Worm (Caenorhabditis elegans) whole organism, L2 larva: Measurements from ENCODE around the gene F08C6.18.

Experiments used
- C34F6.9 ChIP-seq: fragments of 150-350 bp; optimal IDR thresholded peaks from 2 replicates; lab custom pipeline; 2014; ENCODE audit warnings: missing biosample characterization, missing genetic modification characterization
- F13H6.1 ChIP-seq: sonication (generic microtip); optimal IDR thresholded peaks from 2 replicates; lab custom pipeline; 2016; ENCODE audit warnings: missing genetic modification characterization, missing compliant biosample characterization
- R02D3.7 ChIP-seq: fragments of 150-350 bp; optimal IDR thresholded peaks from 2 replicates; lab custom pipeline; 2014; ENCODE audit warnings: missing biosample characterization, missing genetic modification characterization
- Y55F3AM.14 ChIP-seq: fragments of 200-800 bp; sonication (Bioruptor generic); optimal IDR thresholded peaks from 2 replicates; lab custom pipeline; 2018; ENCODE audit warnings: mild to moderate bottlenecking, missing genetic modification characterization, missing compliant biosample characterization
- ZK546.5 ChIP-seq: sonication (generic microtip); optimal IDR thresholded peaks from 2 replicates; lab custom pipeline; 2017; ENCODE audit warnings: missing biosample characterization, missing genetic modification characterization
- alr-1 ChIP-seq: fragments of 150-350 bp; optimal IDR thresholded peaks from 2 replicates; lab custom pipeline; 2014; ENCODE audit warnings: missing biosample characterization, missing genetic modification characterization
- aly-2 ChIP-seq: fragments of 150-350 bp; optimal IDR thresholded peaks from 2 replicates; lab custom pipeline; 2014; ENCODE audit warnings: missing biosample characterization, missing genetic modification characterization
- ama-1 ChIP-seq: fragments of 150-350 bp; optimal IDR thresholded peaks from 2 replicates; lab custom pipeline; 2018; ENCODE audit warnings: inconsistent platforms
- blmp-1 ChIP-seq: sonication (generic microtip); optimal IDR thresholded peaks from 2 replicates; lab custom pipeline; 2017; ENCODE audit warnings: missing genetic modification characterization, mild to moderate bottlenecking, missing compliant biosample characterization, antibody characterized with exemption, moderate library complexity; ENCODE audit not compliant: insufficient read depth
- ceh-16 ChIP-seq: fragments of 150-350 bp; optimal IDR thresholded peaks from 2 replicates; lab custom pipeline; 2014; ENCODE audit warnings: missing biosample characterization, missing genetic modification characterization
- ceh-82 ChIP-seq: fragments of 150-350 bp; optimal IDR thresholded peaks from 2 replicates; lab custom pipeline; 2014; ENCODE audit warnings: missing biosample characterization, missing genetic modification characterization
- crh-2 ChIP-seq: sonication (generic microtip); optimal IDR thresholded peaks from 2 replicates; lab custom pipeline; 2017; ENCODE audit warnings: missing biosample characterization, missing genetic modification characterization
- dmd-4 ChIP-seq: sonication (generic microtip); optimal IDR thresholded peaks from 2 replicates; lab custom pipeline; 2017; ENCODE audit warnings: missing biosample characterization, missing genetic modification characterization
- egl-27 ChIP-seq: sonication (generic microtip); optimal IDR thresholded peaks from 3 replicates; lab custom pipeline; 2017; ENCODE audit warnings: missing biosample characterization, missing genetic modification reagents, missing genetic modification characterization
- elt-1 ChIP-seq: fragments of 150-350 bp; optimal IDR thresholded peaks from 2 replicates; lab custom pipeline; 2014; ENCODE audit warnings: missing biosample characterization, missing genetic modification characterization
- elt-3 ChIP-seq: sonication (generic microtip); optimal IDR thresholded peaks from 2 replicates; lab custom pipeline; 2017; ENCODE audit warnings: missing biosample characterization, missing genetic modification characterization
- fos-1 ChIP-seq: fragments of 150-350 bp; optimal IDR thresholded peaks from 2 replicates; lab custom pipeline; 2014; ENCODE audit warnings: missing biosample characterization, missing genetic modification characterization
- gmeb-1 ChIP-seq: fragments of 150-350 bp; optimal IDR thresholded peaks from 2 replicates; lab custom pipeline; 2014; ENCODE audit warnings: missing biosample characterization, missing genetic modification characterization
- lin-11 ChIP-seq: fragments of 150-350 bp; sonication (generic microtip); optimal IDR thresholded peaks from 2 replicates; lab custom pipeline; 2014; ENCODE audit warnings: missing biosample characterization, missing genetic modification characterization, inconsistent platforms, mixed read lengths
- lin-13 ChIP-seq: fragments of 150-350 bp; optimal IDR thresholded peaks from 2 replicates; lab custom pipeline; 2014; ENCODE audit warnings: missing biosample characterization, missing genetic modification reagents, missing genetic modification characterization
- lin-39 ChIP-seq: fragments of 150-350 bp; optimal IDR thresholded peaks from 2 replicates; lab custom pipeline; 2014; ENCODE audit warnings: missing biosample characterization, missing genetic modification reagents, missing genetic modification characterization
- lsy-2 ChIP-seq, 2 experiments: fragments of 150-350 bp in 1 of 2; sonication (generic microtip) in 1 of 2; optimal IDR thresholded peaks; 2 replicates each; lab custom pipeline; 2014 to 2017; ENCODE audit warnings: missing biosample characterization in 2 of 2, missing genetic modification characterization in 2 of 2
- mab-5 ChIP-seq: fragments of 150-350 bp; optimal IDR thresholded peaks from 2 replicates; lab custom pipeline; 2014; ENCODE audit warnings: missing biosample characterization, missing genetic modification characterization
- mbf-1 ChIP-seq: sonication (generic microtip); optimal IDR thresholded peaks from 2 replicates; lab custom pipeline; 2017; ENCODE audit warnings: missing biosample characterization, missing genetic modification characterization
- mdl-1 ChIP-seq, 2 experiments: fragments of 150-350 bp in 1 of 2; sonication (generic microtip) in 1 of 2; optimal IDR thresholded peaks; 2 replicates each; lab custom pipeline; 2017; ENCODE audit warnings: missing biosample characterization in 2 of 2, missing genetic modification characterization in 2 of 2
- nhr-10 ChIP-seq: sonication (generic microtip); optimal IDR thresholded peaks from 2 replicates; lab custom pipeline; 2017; ENCODE audit warnings: missing biosample characterization, missing genetic modification characterization
- nhr-11 ChIP-seq: fragments of 150-350 bp; optimal IDR thresholded peaks from 2 replicates; lab custom pipeline; 2014; ENCODE audit warnings: missing biosample characterization, missing genetic modification characterization
- nhr-12 ChIP-seq: fragments of 150-350 bp; optimal IDR thresholded peaks from 2 replicates; lab custom pipeline; 2014; ENCODE audit warnings: missing biosample characterization, missing genetic modification characterization
- nhr-129 ChIP-seq: fragments of 150-350 bp; optimal IDR thresholded peaks from 2 replicates; lab custom pipeline; 2014; ENCODE audit warnings: missing biosample characterization, missing genetic modification characterization
- nhr-21 ChIP-seq: fragments of 150-350 bp; optimal IDR thresholded peaks from 2 replicates; lab custom pipeline; 2014; ENCODE audit warnings: missing biosample characterization, missing genetic modification characterization
- nhr-23 ChIP-seq: fragments of 150-350 bp; optimal IDR thresholded peaks from 2 replicates; lab custom pipeline; 2014; ENCODE audit warnings: missing biosample characterization, missing genetic modification reagents, missing genetic modification characterization
- nhr-237 ChIP-seq: fragments of 150-350 bp; optimal IDR thresholded peaks from 2 replicates; lab custom pipeline; 2014; ENCODE audit warnings: missing biosample characterization, missing genetic modification characterization
- nhr-25 ChIP-seq: fragments of 150-350 bp; sonication (generic microtip); optimal IDR thresholded peaks from 3 replicates; lab custom pipeline; 2014; ENCODE audit warnings: missing biosample characterization, missing genetic modification characterization
- nhr-6 ChIP-seq: fragments of 150-350 bp; optimal IDR thresholded peaks from 2 replicates; lab custom pipeline; 2014; ENCODE audit warnings: missing biosample characterization, missing genetic modification characterization
- nhr-77 ChIP-seq: fragments of 150-350 bp; optimal IDR thresholded peaks from 2 replicates; lab custom pipeline; 2014; ENCODE audit warnings: missing biosample characterization, missing genetic modification characterization
- peb-1 ChIP-seq: fragments of 150-350 bp; optimal IDR thresholded peaks from 2 replicates; lab custom pipeline; 2014; ENCODE audit warnings: missing biosample characterization, missing genetic modification characterization
- sem-4 ChIP-seq: fragments of 150-350 bp; optimal IDR thresholded peaks from 2 replicates; lab custom pipeline; 2014; ENCODE audit warnings: missing biosample characterization, missing genetic modification reagents, missing genetic modification characterization
- skn-1 ChIP-seq: sonication (generic microtip); optimal IDR thresholded peaks from 2 replicates; lab custom pipeline; 2017; ENCODE audit warnings: missing biosample characterization, missing genetic modification characterization
- sma-3 ChIP-seq: sonication (generic microtip); optimal IDR thresholded peaks from 2 replicates; lab custom pipeline; 2016; ENCODE audit warnings: missing genetic modification reagents, missing genetic modification characterization, missing compliant biosample characterization
- sma-9 ChIP-seq, 2 experiments: fragments of 150-350 bp in 1 of 2; sonication (generic microtip) in 1 of 2; optimal IDR thresholded peaks; 2 replicates each; lab custom pipeline; 2014 to 2016; ENCODE audit warnings: missing genetic modification characterization in 2 of 2, mild to moderate bottlenecking in 1 of 2, missing biosample characterization in 1 of 2, missing compliant biosample characterization in 1 of 2, missing genetic modification reagents in 1 of 2, moderate library complexity in 1 of 2
- snpc-4 ChIP-seq: fragments of 150-350 bp; optimal IDR thresholded peaks from 2 replicates; lab custom pipeline; 2014; ENCODE audit warnings: missing biosample characterization, missing genetic modification characterization
- unc-39 ChIP-seq: fragments of 150-350 bp; optimal IDR thresholded peaks from 2 replicates; lab custom pipeline; 2014; ENCODE audit warnings: missing biosample characterization, missing genetic modification characterization
- unc-55 ChIP-seq: fragments of 150-350 bp; sonication (generic microtip); optimal IDR thresholded peaks from 3 replicates; lab custom pipeline; 2014; ENCODE audit warnings: missing biosample characterization, missing genetic modification reagents, missing genetic modification characterization
- unc-62 ChIP-seq: fragments of 150-350 bp; optimal IDR thresholded peaks from 2 replicates; lab custom pipeline; 2014; ENCODE audit warnings: missing biosample characterization, missing genetic modification reagents, missing genetic modification characterization
- zag-1 ChIP-seq: fragments of 150-350 bp; optimal IDR thresholded peaks from 2 replicates; lab custom pipeline; 2014; ENCODE audit warnings: missing biosample characterization, missing genetic modification characterization
- ztf-1 ChIP-seq: fragments of 200-800 bp; sonication (Bioruptor generic); conservative IDR thresholded peaks from 2 replicates; pipeline ENCODE4 v1.3.6; 2022; ENCODE audit warnings: missing genetic modification characterization, missing compliant biosample characterization
- ztf-11 ChIP-seq: sonication (generic microtip); optimal IDR thresholded peaks from 2 replicates; lab custom pipeline; 2017; ENCODE audit warnings: missing biosample characterization, missing genetic modification characterization
- ztf-4 ChIP-seq: fragments of 150-350 bp; optimal IDR thresholded peaks from 2 replicates; lab custom pipeline; 2014; ENCODE audit warnings: missing biosample characterization, missing genetic modification characterization

F08C6.18 gene

ce11 chrX:7572057-7572456, 1.4 kb downstream of the F08C6.18 start, which contains the start of gene pcyt-1:
TSS of gene pcyt-1 (plus strand) at chrX:7572357.
- peak; percentile 15 for TF ChIP-seq unc-55 (GFP tag; lab: Kevin White, UChicago)
- TF ChIP-seq dmd-4 (tag; lab: Kevin White, UChicago): no peak
- TF ChIP-seq, all 48 proteins: peak for 1

ce11 chrX:7569685-7570518, 3.5 kb downstream of the F08C6.18 start, which contains the start of gene apy-1:
TSS of gene apy-1 (minus strand) at chrX:7569722.
- no peak for TF ChIP-seq sem-4 (tag; lab: Kevin White, UChicago)
- TF ChIP-seq sma-9 (GFP tag; optimal IDR thresholded peaks at IDR 0.05; lab: Kevin White, UChicago): peak; percentile 28
- no peak for TF ChIP-seq sma-9 (tag; optimal IDR thresholded peaks at IDR 0.05; lab: Kevin White, UChicago)
- TF ChIP-seq snpc-4 (tag; lab: Kevin White, UChicago): no peak
- no peak for TF ChIP-seq Y55F3AM.14 (GFP tag; lab: Kevin White, UChicago)
- no peak for TF ChIP-seq R02D3.7
- TF ChIP-seq nhr-21: peak; percentile 18
- no peak for TF ChIP-seq ceh-82 (tag; lab: Kevin White, UChicago)
- no peak for TF ChIP-seq gmeb-1 (tag; lab: Kevin White, UChicago)
- peak; percentile 39 for TF ChIP-seq unc-55 (GFP tag; lab: Kevin White, UChicago)
- TF ChIP-seq lin-39 (tag; lab: Kevin White, UChicago): no peak
- TF ChIP-seq unc-62 (GFP tag; lab: Kevin White, UChicago): no peak
- no peak for TF ChIP-seq ama-1 (lab: Kevin White, UChicago)
- TF ChIP-seq elt-3 (tag; lab: Kevin White, UChicago): no peak
- peak; percentile 16 for TF ChIP-seq fos-1 (tag; lab: Kevin White, UChicago)
- TF ChIP-seq egl-27 (tag; lab: Kevin White, UChicago): no peak
- no peak for TF ChIP-seq nhr-6
- TF ChIP-seq ztf-11 (tag; lab: Kevin White, UChicago): no peak
- TF ChIP-seq nhr-129 (tag; lab: Kevin White, UChicago): peak; percentile 16
- TF ChIP-seq lsy-2 (tag; optimal IDR thresholded peaks at IDR 0.05; lab: Kevin White, UChicago): peak in 1 of 2 experiments; percentile 66
- no peak for TF ChIP-seq peb-1 (tag; lab: Kevin White, UChicago)
- TF ChIP-seq nhr-77: no peak
- TF ChIP-seq blmp-1 (tag; lab: Kevin White, UChicago): no peak
- no peak for TF ChIP-seq ztf-4
- TF ChIP-seq alr-1 (tag; lab: Kevin White, UChicago): no peak
- TF ChIP-seq unc-39: no peak
- TF ChIP-seq C34F6.9: peak; percentile 51
- TF ChIP-seq ceh-16: no peak
- no peak for TF ChIP-seq nhr-12
- no peak for TF ChIP-seq mbf-1 (tag; lab: Kevin White, UChicago)
- TF ChIP-seq elt-1 (tag; lab: Kevin White, UChicago): no peak
- TF ChIP-seq zag-1: no peak
- no peak for TF ChIP-seq skn-1
- TF ChIP-seq lin-11 (tag; lab: Kevin White, UChicago): no peak
- TF ChIP-seq sma-3 (GFP tag; lab: Kevin White, UChicago): peak; percentile 2
- peak; percentile 48 for TF ChIP-seq F13H6.1
- TF ChIP-seq crh-2 (tag; lab: Kevin White, UChicago): peak; percentile 32
- TF ChIP-seq nhr-10 (tag; lab: Kevin White, UChicago): no peak
- TF ChIP-seq aly-2 (tag; lab: Kevin White, UChicago): no peak
- TF ChIP-seq nhr-11: no peak
- no peak for TF ChIP-seq nhr-237
- no peak for TF ChIP-seq nhr-23 (tag; lab: Kevin White, UChicago)
- TF ChIP-seq ZK546.5 (tag; lab: Kevin White, UChicago): no peak
- TF ChIP-seq mab-5: no peak
- TF ChIP-seq ztf-1 (GFP tag; lab: Robert Waterston, UW): no peak
- TF ChIP-seq nhr-25: peak; percentile 48
- TF ChIP-seq lin-13 (GFP tag; lab: Kevin White, UChicago): no peak
- no peak for TF ChIP-seq mdl-1 (tag; optimal IDR thresholded peaks at IDR 0.05; lab: Kevin White, UChicago)
- TF ChIP-seq dmd-4 (tag; lab: Kevin White, UChicago): no peak
- TF ChIP-seq, all 48 proteins: peak for 11
